Fruit fly (Drosophila melanogaster) whole organism, embryonic: ENCODE measurements around the gene mRpL33.

Experiments used
- CG10147 ChIP-seq: fragments of 200-800 bp; sonication (Bioruptor generic); optimal IDR thresholded peaks from 2 replicates; lab custom pipeline; 2019; ENCODE audit warnings: missing biosample characterization, mild to moderate bottlenecking, missing genetic modification characterization, moderate library complexity
- CG14710 ChIP-seq: fragments of 200-800 bp; sonication (Bioruptor generic); optimal IDR thresholded peaks from 3 replicates; lab custom pipeline; 2019; ENCODE audit warnings: missing biosample characterization, mild to moderate bottlenecking, missing genetic modification characterization, moderate library complexity
- CG9609 ChIP-seq: fragments of 200-800 bp; sonication (Bioruptor generic); optimal IDR thresholded peaks from 3 replicates; lab custom pipeline; 2016; ENCODE audit warnings: missing biosample characterization, missing genetic modification characterization
- Elba2 ChIP-seq: fragments of 200-800 bp; sonication (Bioruptor generic); optimal IDR thresholded peaks from 3 replicates; lab custom pipeline; 2016; ENCODE audit warnings: missing biosample characterization, missing genetic modification characterization
- Jarid2 ChIP-seq: fragments of 200-800 bp; sonication (Bioruptor generic); optimal IDR thresholded peaks from 3 replicates; lab custom pipeline; 2017; ENCODE audit warnings: mild to moderate bottlenecking, missing biosample characterization, missing genetic modification reagents, missing genetic modification characterization
- bcd ChIP-seq: fragments of 200-800 bp; sonication (Bioruptor generic); optimal IDR thresholded peaks from 2 replicates; lab custom pipeline; 2017; ENCODE audit warnings: missing biosample characterization, mild to moderate bottlenecking, missing genetic modification characterization
- nmo ChIP-seq: fragments of 200-800 bp; sonication (Bioruptor generic); optimal IDR thresholded peaks from 2 replicates; lab custom pipeline; 2018; ENCODE audit warnings: missing biosample characterization, mild to moderate bottlenecking, missing genetic modification characterization, moderate library complexity

DNA sequence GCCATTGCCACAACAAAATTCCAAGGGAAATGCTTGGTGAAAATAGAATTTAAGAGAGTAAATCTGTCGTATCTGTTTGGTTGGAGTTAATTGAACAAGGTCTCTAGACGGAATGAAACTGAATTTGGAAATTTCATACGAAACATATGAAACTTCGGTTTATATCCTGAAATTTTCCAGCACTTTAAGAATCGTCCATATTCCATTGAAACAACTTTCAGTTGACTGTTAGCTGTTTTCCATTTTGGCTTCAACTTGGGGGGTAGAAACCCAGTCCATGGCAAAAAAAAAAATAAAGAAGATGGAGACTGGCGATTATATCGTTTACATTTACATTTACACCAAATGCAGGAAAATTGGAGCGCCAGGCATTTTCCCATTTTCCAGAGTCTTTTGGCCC lies 10.3 kb downstream of the mRpL33 start, which contains the start of gene CG15579:
- TF ChIP-seq bcd (GFP tag; lab: Kevin White, UChicago) (no peak), CG9609 (no peak), CG10147 (GFP tag; lab: Kevin White, UChicago) (no peak), Elba2 (GFP tag; lab: Kevin White, UChicago) (no peak), Jarid2 (no peak), nmo (GFP tag; lab: Kevin White, UChicago) (no peak), CG14710 (tag; lab: Kevin White, UChicago) (no peak)
